Worm (Caenorhabditis elegans) whole organism, L1 larva: Measurements from ENCODE around the gene ensh-1.

ENCODE experiments used
- alr-1 ChIP-seq: fragments of 200-800 bp; sonication (Bioruptor generic); optimal IDR thresholded peaks from 2 replicates; lab custom pipeline; 2018; ENCODE audit warnings: borderline replicate concordance, mild to moderate bottlenecking, missing genetic modification characterization, missing compliant biosample characterization
- ama-1 ChIP-seq: fragments of 150-350 bp; optimal IDR thresholded peaks from 2 replicates; lab custom pipeline; 2014
- ces-1 ChIP-seq: fragments of 150-350 bp; optimal IDR thresholded peaks from 2 replicates; lab custom pipeline; 2014; ENCODE audit warnings: missing biosample characterization, missing genetic modification reagents, missing genetic modification characterization
- dsc-1 ChIP-seq: sonication (generic microtip); optimal IDR thresholded peaks from 2 replicates; lab custom pipeline; 2016; ENCODE audit warnings: mild to moderate bottlenecking, missing genetic modification characterization, missing compliant biosample characterization
- grh-1 ChIP-seq: fragments of 200-800 bp; sonication (Bioruptor generic); IDR thresholded peaks from 2 replicates; pipeline ENCODE4 v1.3.6; 2022; ENCODE audit warnings: missing genetic modification reagents, missing genetic modification characterization, missing compliant biosample characterization
- lin-14 ChIP-seq: fragments of 200-800 bp; sonication (Bioruptor generic); optimal IDR thresholded peaks from 2 replicates; lab custom pipeline; 2018; ENCODE audit warnings: mild to moderate bottlenecking, missing genetic modification characterization, moderate library complexity, missing compliant biosample characterization
- nhr-77 ChIP-seq: fragments of 150-350 bp; optimal IDR thresholded peaks from 2 replicates; lab custom pipeline; 2014; ENCODE audit warnings: missing biosample characterization, missing genetic modification characterization
- rnt-1 ChIP-seq: sonication (generic microtip); optimal IDR thresholded peaks from 2 replicates; lab custom pipeline; 2016; ENCODE audit warnings: mild to moderate bottlenecking, missing genetic modification characterization, moderate library complexity, missing compliant biosample characterization
- snpc-4 ChIP-seq: fragments of 150-350 bp; optimal IDR thresholded peaks from 2 replicates; lab custom pipeline; 2014; ENCODE audit warnings: missing biosample characterization, missing genetic modification characterization
- tbx-2 ChIP-seq: sonication (generic microtip); optimal IDR thresholded peaks from 2 replicates; lab custom pipeline; 2016; ENCODE audit warnings: missing genetic modification characterization, missing compliant biosample characterization
- zag-1 ChIP-seq: fragments of 150-350 bp; optimal IDR thresholded peaks from 2 replicates; lab custom pipeline; 2014; ENCODE audit warnings: missing biosample characterization, missing genetic modification characterization
- ztf-11 ChIP-seq, 2 experiments: sonication (generic microtip); optimal IDR thresholded peaks; 2 replicates each; lab custom pipeline; 2016 to 2017; ENCODE audit warnings: missing genetic modification characterization in 2 of 2, missing biosample characterization in 1 of 2, missing compliant biosample characterization in 1 of 2

- TF ChIP-seq dsc-1 (tag; lab: Kevin White, UChicago) (no peak), nhr-77 (no peak), zag-1 (tag; lab: Kevin White, UChicago) (no peak), rnt-1 (tag; lab: Kevin White, UChicago) (no peak), ama-1 (no peak), alr-1 (tag; lab: Kevin White, UChicago) (no peak), grh-1 (GFP tag; lab: Robert Waterston, UW) (no peak), ztf-11 (tag; optimal IDR thresholded peaks at IDR 0.05; lab: Kevin White, UChicago) (no peak), lin-14 (GFP tag; lab: Kevin White, UChicago) (no peak), ces-1 (GFP tag; lab: Kevin White, UChicago) (no peak), snpc-4 (tag; lab: Kevin White, UChicago) (no peak), tbx-2 (tag; lab: Kevin White, UChicago) (no peak)
Measured at ce11 chrX:8860958-8861357, 44.2 kb upstream of the ensh-1 start, which contains the start of gene C06E2.9.
